Fruit fly (Drosophila melanogaster): ENCODE results near the gene CG3277.

- no peak for TF ChIP-seq sage (GFP tag; optimal IDR thresholded peaks at IDR 0.05)
- no peak for TF ChIP-seq Vsx2 (GFP tag; optimal IDR thresholded peaks at IDR 0.05; ENCODE audit: partially characterized antibody)
- TF ChIP-seq CrebA (GFP tag; optimal IDR thresholded peaks at IDR 0.05; ENCODE audit: borderline replicate concordance): no peak
- TF ChIP-seq Dif (GFP tag; optimal IDR thresholded peaks at IDR 0.05; ENCODE audit: partially characterized antibody): no peak
- TF ChIP-seq Hr78 (GFP tag; optimal IDR thresholded peaks at IDR 0.05): no peak
- TF ChIP-seq psq (GFP tag; optimal IDR thresholded peaks at IDR 0.05): no peak
- TF ChIP-seq OdsH (GFP tag; optimal IDR thresholded peaks at IDR 0.05): no peak
- TF ChIP-seq Myc (optimal IDR thresholded peaks at IDR 0.05): no peak
- TF ChIP-seq lola (GFP tag; optimal IDR thresholded peaks at IDR 0.05): no peak
- no peak for TF ChIP-seq usp (GFP tag; optimal IDR thresholded peaks at IDR 0.05)
Measured at dm6 chr2L:3352927-3353326, 49.0 kb downstream of the CG3277 start.

All from whole organism, wandering third instar larva.